Fruit fly (Drosophila melanogaster) whole organism, embryonic: ENCODE measurements around the gene Sec10.

ENCODE experiments used
- Blimp-1 ChIP-seq: fragments of 200-800 bp; sonication (Bioruptor generic); optimal IDR thresholded peaks from 3 replicates; lab custom pipeline; 2018; ENCODE audit warnings: missing biosample characterization, missing genetic modification characterization, mild to moderate bottlenecking, moderate library complexity, missing genetic modification reagents
- CG11398 ChIP-seq: fragments of 200-800 bp; sonication (Bioruptor generic); optimal IDR thresholded peaks from 2 replicates; lab custom pipeline; 2016; ENCODE audit warnings: missing biosample characterization, missing genetic modification characterization
- CG11723 ChIP-seq: fragments of 200-800 bp; sonication (Bioruptor generic); optimal IDR thresholded peaks from 2 replicates; lab custom pipeline; 2017; ENCODE audit warnings: missing biosample characterization, mild to moderate bottlenecking, missing genetic modification characterization
- CG12219 ChIP-seq: fragments of 200-800 bp; sonication (Bioruptor generic); optimal IDR thresholded peaks from 3 replicates; lab custom pipeline; 2018; ENCODE audit warnings: missing biosample characterization, mild to moderate bottlenecking, missing genetic modification characterization
- CG12236 ChIP-seq: fragments of 200-800 bp; sonication (Bioruptor generic); optimal IDR thresholded peaks from 2 replicates; lab custom pipeline; 2016; ENCODE audit warnings: missing biosample characterization, missing genetic modification characterization
- CG12391 ChIP-seq: fragments of 200-800 bp; sonication (Bioruptor generic); optimal IDR thresholded peaks from 3 replicates; lab custom pipeline; 2018; ENCODE audit warnings: missing biosample characterization, mild to moderate bottlenecking, missing genetic modification characterization, moderate library complexity
- CG13287 ChIP-seq: fragments of 200-800 bp; sonication (Bioruptor generic); IDR thresholded peaks from 2 replicates; pipeline ENCODE4 v1.3.6; 2022; ENCODE audit warnings: missing biosample characterization, missing genetic modification characterization; ENCODE audit not compliant: partially characterized antibody
- CG15011 ChIP-seq: fragments of 200-800 bp; sonication (Bioruptor generic); optimal IDR thresholded peaks from 3 replicates; lab custom pipeline; 2018; ENCODE audit warnings: missing biosample characterization, mild to moderate bottlenecking, missing genetic modification characterization
- CG1603 ChIP-seq: fragments of 200-800 bp; sonication (Bioruptor generic); optimal IDR thresholded peaks from 2 replicates; lab custom pipeline; 2019; ENCODE audit warnings: missing biosample characterization, mild to moderate bottlenecking, missing genetic modification characterization, moderate library complexity
- CG16863 ChIP-seq: fragments of 200-800 bp; sonication (Bioruptor generic); optimal IDR thresholded peaks from 3 replicates; lab custom pipeline; 2016; ENCODE audit warnings: missing biosample characterization, missing genetic modification characterization
- CG17612 ChIP-seq: fragments of 200-800 bp; sonication (Bioruptor generic); IDR thresholded peaks from 2 replicates; pipeline ENCODE4 v1.3.6; 2022; ENCODE audit warnings: missing biosample characterization, missing genetic modification characterization
- CG18599 ChIP-seq: fragments of 200-800 bp; sonication (Bioruptor generic); optimal IDR thresholded peaks from 3 replicates; lab custom pipeline; 2017; ENCODE audit warnings: missing biosample characterization, missing genetic modification characterization, mild to moderate bottlenecking, moderate library complexity, missing genetic modification reagents
- CG18764 ChIP-seq: fragments of 200-800 bp; sonication (Bioruptor generic); optimal IDR thresholded peaks from 3 replicates; lab custom pipeline; 2016; ENCODE audit warnings: missing biosample characterization, missing genetic modification characterization
- CG2120 ChIP-seq: fragments of 200-800 bp; sonication (Bioruptor generic); optimal IDR thresholded peaks from 3 replicates; lab custom pipeline; 2016; ENCODE audit warnings: missing biosample characterization, missing genetic modification characterization
- CG2712 ChIP-seq: fragments of 200-800 bp; optimal IDR thresholded peaks from 3 replicates; lab custom pipeline; 2019; ENCODE audit warnings: missing biosample characterization, mild to moderate bottlenecking, missing genetic modification characterization, moderate library complexity
- CG31388 ChIP-seq: fragments of 200-800 bp; sonication (Bioruptor generic); optimal IDR thresholded peaks from 2 replicates; lab custom pipeline; 2016; ENCODE audit warnings: missing biosample characterization, missing genetic modification characterization
- CG34376 ChIP-seq: fragments of 200-800 bp; sonication (Bioruptor generic); optimal IDR thresholded peaks from 2 replicates; lab custom pipeline; 2018; ENCODE audit warnings: missing biosample characterization, mild to moderate bottlenecking, missing genetic modification characterization
- CG3838 ChIP-seq: fragments of 200-800 bp; sonication (Bioruptor generic); optimal IDR thresholded peaks from 3 replicates; lab custom pipeline; 2016; ENCODE audit warnings: missing biosample characterization, missing genetic modification characterization
- CG5180 ChIP-seq: fragments of 200-800 bp; sonication (Bioruptor generic); optimal IDR thresholded peaks from 3 replicates; lab custom pipeline; 2017; ENCODE audit warnings: missing biosample characterization, missing genetic modification characterization, mild to moderate bottlenecking, moderate library complexity, missing genetic modification reagents
- CG6683 ChIP-seq: fragments of 200-800 bp; sonication (Bioruptor generic); optimal IDR thresholded peaks from 2 replicates; lab custom pipeline; 2017; ENCODE audit warnings: missing biosample characterization, mild to moderate bottlenecking, missing genetic modification characterization, missing genetic modification reagents
- CG6854 ChIP-seq: fragments of 200-800 bp; sonication (Bioruptor generic); optimal IDR thresholded peaks from 3 replicates; lab custom pipeline; 2017; ENCODE audit warnings: missing biosample characterization, mild to moderate bottlenecking, missing genetic modification characterization
- CG7357 ChIP-seq: fragments of 200-800 bp; sonication (Bioruptor generic); IDR thresholded peaks from 3 replicates; pipeline ENCODE4 v1.3.6; 2022; ENCODE audit warnings: missing biosample characterization, missing genetic modification characterization
- CG7987 ChIP-seq: fragments of 200-800 bp; sonication (Bioruptor generic); optimal IDR thresholded peaks from 2 replicates; lab custom pipeline; 2018; ENCODE audit warnings: missing biosample characterization, mild to moderate bottlenecking, missing genetic modification characterization, moderate library complexity
- Dip3 ChIP-seq: fragments of 200-800 bp; sonication (Bioruptor generic); optimal IDR thresholded peaks from 3 replicates; lab custom pipeline; 2016; ENCODE audit warnings: missing biosample characterization, missing genetic modification characterization
- Dref ChIP-seq: fragments of 200-800 bp; sonication (Bioruptor generic); IDR thresholded peaks from 2 replicates; pipeline ENCODE4 v1.3.6; 2022; ENCODE audit warnings: missing biosample characterization, missing genetic modification characterization
- Hr51 ChIP-seq, 2 experiments: fragments of 200-800 bp; sonication (Bioruptor generic); optimal IDR thresholded peaks; 2 replicates in 1 of 2; 3 replicates in 1 of 2; lab custom pipeline; 2016 to 2018; ENCODE audit warnings: missing biosample characterization in 2 of 2, missing genetic modification characterization in 2 of 2, mild to moderate bottlenecking in 1 of 2, moderate library complexity in 1 of 2
- Hr78 ChIP-seq, 2 experiments: fragments of 200-800 bp in 1 of 2; fragments of >200 bp in 1 of 2; sonication (Bioruptor generic) in 1 of 2; optimal IDR thresholded peaks; 2 replicates each; lab custom pipeline; 2017 to 2019; ENCODE audit warnings: missing biosample characterization in 2 of 2, missing genetic modification characterization in 2 of 2, mild to moderate bottlenecking in 1 of 2, moderate library complexity in 1 of 2
- MTF-1 ChIP-seq: fragments of 200-800 bp; sonication (Bioruptor generic); optimal IDR thresholded peaks from 2 replicates; lab custom pipeline; 2018; ENCODE audit warnings: missing biosample characterization, mild to moderate bottlenecking, missing genetic modification characterization, borderline replicate concordance
- Ravus ChIP-seq: fragments of 200-800 bp; sonication (Bioruptor generic); IDR thresholded peaks from 2 replicates; pipeline ENCODE4 v1.3.6; 2022; ENCODE audit warnings: missing biosample characterization, missing genetic modification characterization
- Sox100B ChIP-seq: fragments of 200-800 bp; sonication (Bioruptor generic); optimal IDR thresholded peaks from 3 replicates; lab custom pipeline; 2018; ENCODE audit warnings: missing biosample characterization, mild to moderate bottlenecking, missing genetic modification characterization
- al ChIP-seq: fragments of 200-800 bp; sonication (Bioruptor generic); IDR thresholded peaks from 2 replicates; pipeline ENCODE4 v1.3.6; 2022; ENCODE audit warnings: missing biosample characterization, missing genetic modification characterization
- corto ChIP-seq: fragments of 200-800 bp; sonication (Bioruptor generic); optimal IDR thresholded peaks from 2 replicates; lab custom pipeline; 2016; ENCODE audit warnings: missing biosample characterization, mild to moderate bottlenecking, missing genetic modification characterization, moderate library complexity
- crol ChIP-seq: fragments of 200-800 bp; sonication (Bioruptor generic); IDR thresholded peaks from 2 replicates; pipeline ENCODE4 v1.3.6; 2022; ENCODE audit warnings: missing biosample characterization, missing genetic modification characterization
- ewg ChIP-seq: fragments of 200-800 bp; sonication (Bioruptor generic); optimal IDR thresholded peaks from 3 replicates; lab custom pipeline; 2017; ENCODE audit warnings: mild to moderate bottlenecking, missing biosample characterization, missing genetic modification reagents, missing genetic modification characterization
- fd3F ChIP-seq: fragments of 200-800 bp; sonication (Bioruptor generic); optimal IDR thresholded peaks from 2 replicates; lab custom pipeline; 2018; ENCODE audit warnings: missing biosample characterization, mild to moderate bottlenecking, missing genetic modification characterization, moderate library complexity
- gcm ChIP-seq: fragments of 200-800 bp; sonication (Bioruptor generic); optimal IDR thresholded peaks from 2 replicates; lab custom pipeline; 2019; ENCODE audit warnings: missing biosample characterization, mild to moderate bottlenecking, missing genetic modification characterization, moderate library complexity
- grau ChIP-seq: fragments of 200-800 bp; optimal IDR thresholded peaks from 3 replicates; lab custom pipeline; 2019; ENCODE audit warnings: missing biosample characterization, mild to moderate bottlenecking, missing genetic modification characterization, moderate library complexity
- lbe ChIP-seq: fragments of 200-800 bp; sonication (Bioruptor generic); optimal IDR thresholded peaks from 2 replicates; lab custom pipeline; 2016; ENCODE audit warnings: missing biosample characterization, mild to moderate bottlenecking, missing genetic modification characterization
- maf-S ChIP-seq: fragments of 200-800 bp; sonication (Bioruptor generic); optimal IDR thresholded peaks from 2 replicates; lab custom pipeline; 2016; ENCODE audit warnings: missing biosample characterization, missing genetic modification characterization
- oc ChIP-seq: fragments of 200-800 bp; sonication (Bioruptor generic); optimal IDR thresholded peaks from 2 replicates; lab custom pipeline; 2018; ENCODE audit warnings: missing biosample characterization, mild to moderate bottlenecking, missing genetic modification characterization, moderate library complexity
- p53 ChIP-seq: fragments of 200-800 bp; sonication (Bioruptor generic); optimal IDR thresholded peaks from 2 replicates; lab custom pipeline; 2016; ENCODE audit warnings: missing biosample characterization, missing genetic modification characterization
- pho ChIP-seq: fragments of 200-800 bp; sonication (Bioruptor generic); optimal IDR thresholded peaks from 2 replicates; lab custom pipeline; 2016; ENCODE audit warnings: missing biosample characterization, missing genetic modification characterization
- prd ChIP-seq, 3 experiments: fragments of >200 bp in 2 of 3; fragments of 200-800 bp in 1 of 3; sonication (Bioruptor generic) in 1 of 3; optimal IDR thresholded peaks in 2 of 3; IDR thresholded peaks in 1 of 3; 2 replicates in 2 of 3; 3 replicates in 1 of 3; pipeline versions ENCODE4 v1.3.6 to Lab custom; 2017 to 2022; ENCODE audit warnings: missing biosample characterization in 1 of 3, missing genetic modification characterization in 1 of 3
- slou ChIP-seq: fragments of 200-800 bp; sonication (Bioruptor generic); optimal IDR thresholded peaks from 3 replicates; lab custom pipeline; 2016; ENCODE audit warnings: missing biosample characterization, missing genetic modification characterization
- sna ChIP-seq: fragments of 200-800 bp; sonication (Bioruptor generic); IDR thresholded peaks from 2 replicates; pipeline ENCODE4 v1.3.6; 2022; ENCODE audit warnings: missing biosample characterization, missing genetic modification characterization; ENCODE audit not compliant: partially characterized antibody
- so ChIP-seq: fragments of 200-800 bp; sonication (Bioruptor generic); IDR thresholded peaks from 3 replicates; pipeline ENCODE4 v1.3.6; 2022; ENCODE audit warnings: missing biosample characterization, missing genetic modification characterization
- sug ChIP-seq: fragments of 200-800 bp; optimal IDR thresholded peaks from 2 replicates; lab custom pipeline; 2019; ENCODE audit warnings: missing biosample characterization, mild to moderate bottlenecking, missing genetic modification characterization, moderate library complexity
- tio ChIP-seq: fragments of 200-800 bp; sonication (Bioruptor generic); optimal IDR thresholded peaks from 2 replicates; lab custom pipeline; 2017; ENCODE audit warnings: missing biosample characterization, missing genetic modification characterization, inconsistent platforms
- zfh1 ChIP-seq: fragments of 200-800 bp; sonication (Bioruptor generic); IDR thresholded peaks from 3 replicates; pipeline ENCODE4 v1.3.6; 2022; ENCODE audit warnings: missing biosample characterization, missing genetic modification characterization

Gene Sec10

dm6 chr3R:24163556-24164022 is 29.0 kb downstream of the Sec10 start, which contains the start of gene Apc2 (continued):
- TF ChIP-seq CG2712 (tag; lab: Kevin White, UChicago) (peak; percentile 73), al (GFP tag; lab: Robert Waterston, UW) (peak; percentile 45), CG18764 (GFP tag; lab: Kevin White, UChicago) (peak; percentile 13), CG3838 (GFP tag; lab: Kevin White, UChicago) (peak; percentile 25), so (GFP tag; lab: Robert Waterston, UW) (no peak), fd3F (GFP tag; lab: Kevin White, UChicago) (peak; percentile 53), slou (no peak), prd (optimal IDR thresholded peaks at IDR 0.05; lab: Kevin White, UChicago) (no peak), prd (GFP tag; IDR thresholded peaks at IDR 0.05; lab: Robert Waterston, UW) (peak; percentile 69), CG34376 (GFP tag; lab: Kevin White, UChicago) (peak; percentile 9), CG18599 (peak; percentile 24), CG12236 (GFP tag; lab: Kevin White, UChicago) (no peak), CG11723 (peak; percentile 2), CG11398 (GFP tag; lab: Kevin White, UChicago) (no peak), CG1603 (no peak), Blimp-1 (GFP tag; lab: Kevin White, UChicago) (peak; percentile 60), CG31388 (GFP tag; lab: Kevin White, UChicago) (no peak), p53 (no peak), grau (tag; lab: Kevin White, UChicago) (peak; percentile 71), CG17612 (0 out of 2 replicates have a peak, but pooled peaks have one; percentile 13), zfh1 (GFP tag; lab: Robert Waterston, UW) (peak; percentile 63; the same call in 2 of the 3 replicates), CG15011 (GFP tag; lab: Kevin White, UChicago) (peak; percentile 14), corto (GFP tag; lab: Kevin White, UChicago) (no peak), Dip3 (GFP tag; lab: Kevin White, UChicago) (peak; percentile 34), CG6683 (GFP tag; lab: Kevin White, UChicago) (no peak), CG12391 (tag; lab: Kevin White, UChicago) (peak; percentile 82), tio (no peak), CG7357 (GFP tag; lab: Robert Waterston, UW) (peak; percentile 35; the same call in 1 of the 3 replicates), Dref (GFP tag; lab: Robert Waterston, UW) (0 out of 2 replicates have a peak, but pooled peaks have one; percentile 31), lbe (GFP tag; lab: Kevin White, UChicago) (peak; percentile 14), Ravus (GFP tag; lab: Robert Waterston, UW) (no peak), sug (peak; percentile 62), Hr78 (GFP tag; optimal IDR thresholded peaks at IDR 0.05; lab: Kevin White, UChicago) (no peak), ewg (GFP tag; lab: Kevin White, UChicago) (peak; percentile 73), sna (GFP tag; lab: Robert Waterston, UW) (no peak), CG13287 (GFP tag; lab: Robert Waterston, UW) (peak; percentile 75), CG7987 (GFP tag; lab: Kevin White, UChicago) (no peak), CG6854 (no peak), oc (no peak), crol (GFP tag; lab: Robert Waterston, UW) (no peak), MTF-1 (GFP tag; lab: Kevin White, UChicago) (no peak), Sox100B (GFP tag; lab: Kevin White, UChicago) (no peak), maf-S (GFP tag; lab: Kevin White, UChicago) (no peak), CG12219 (peak; percentile 5), CG5180 (GFP tag; lab: Kevin White, UChicago) (no peak), pho (peak; percentile 2), Hr51 (GFP tag; optimal IDR thresholded peaks at IDR 0.05; lab: Kevin White, UChicago) (peak; percentile 3 to 65), gcm (GFP tag; lab: Kevin White, UChicago) (peak; percentile 13), CG2120 (GFP tag; lab: Kevin White, UChicago) (peak; percentile 66), CG16863 (GFP tag; lab: Kevin White, UChicago) (peak; percentile 11)
